Worm (Caenorhabditis elegans): Measurements from ENCODE around the gene K02D10.1.

Gene K02D10.1

DNA sequence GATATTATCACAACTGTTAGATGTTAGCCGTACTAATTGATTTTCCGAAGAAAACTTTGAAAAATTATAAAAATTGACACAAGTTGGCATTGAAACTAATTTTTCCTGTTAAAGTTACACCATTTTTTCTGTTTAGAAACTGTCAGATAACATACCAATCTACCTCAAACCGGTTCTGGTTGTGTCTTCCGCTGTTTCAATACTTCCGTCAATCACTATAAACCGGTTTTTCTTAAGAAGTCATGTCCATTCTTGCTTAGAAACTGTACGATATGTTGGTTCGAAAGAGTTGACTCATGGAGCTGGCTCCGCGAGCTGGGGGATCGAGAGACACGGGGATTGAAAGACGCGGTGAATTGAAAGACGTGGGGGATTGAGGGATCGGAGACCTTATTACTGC, 907 bp downstream of the K02D10.1 start:
- TF ChIP-seq nhr-28 (tag; optimal IDR thresholded peaks at IDR 0.05) (no peak), ham-2 (GFP tag; optimal IDR thresholded peaks at IDR 0.05) (no peak), drap-1 (GFP tag; optimal IDR thresholded peaks at IDR 0.05) (no peak), lin-13 (tag; optimal IDR thresholded peaks at IDR 0.05) (no peak), lin-32 (GFP tag; optimal IDR thresholded peaks at IDR 0.05) (no peak)

DNA sequence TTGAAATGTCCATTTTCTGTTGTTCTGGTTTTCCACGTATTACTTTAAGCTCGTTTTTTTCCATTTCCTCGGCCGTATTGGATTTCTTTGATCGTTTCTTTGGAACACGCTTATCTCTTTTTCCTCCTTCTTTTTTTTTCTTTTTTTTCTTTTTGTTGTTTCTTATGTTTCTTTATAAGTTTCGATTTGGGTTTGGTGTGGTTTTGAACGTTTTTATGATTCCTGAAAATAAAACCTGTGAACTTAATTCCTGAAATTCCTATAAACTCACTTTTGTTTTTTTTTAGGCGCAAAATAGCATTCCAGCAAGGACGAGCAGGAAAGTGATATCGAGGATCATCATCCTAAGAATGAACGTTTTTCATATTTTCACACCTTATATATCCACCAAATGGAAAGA, 1.8 kb downstream of the K02D10.1 start, which contains the start of gene K02D10.2:
Gene K02D10.2, minus strand, starts transcription at position 101 of the 400 bp plus-strand sequence.
- no peak for TF ChIP-seq nhr-76 (tag; optimal IDR thresholded peaks at IDR 0.05)
- no peak for TF ChIP-seq ham-2 (GFP tag; optimal IDR thresholded peaks at IDR 0.05)
- TF ChIP-seq unc-120 (tag; optimal IDR thresholded peaks at IDR 0.05; ENCODE audit: poor library complexity, severe bottlenecking), result no peak
- TF ChIP-seq elt-1 (tag; optimal IDR thresholded peaks at IDR 0.05; ENCODE audit: borderline replicate concordance, insufficient read depth), result no peak
- TF ChIP-seq unc-62 (GFP tag; optimal IDR thresholded peaks at IDR 0.05), result no peak
- no peak for TF ChIP-seq mls-2 (tag; optimal IDR thresholded peaks at IDR 0.05)
- TF ChIP-seq tbx-8 (GFP tag; optimal IDR thresholded peaks at IDR 0.05), result no peak
- no peak for TF ChIP-seq bed-3 (GFP tag; optimal IDR thresholded peaks at IDR 0.05)
- TF ChIP-seq blmp-1 (tag; optimal IDR thresholded peaks at IDR 0.05), result no peak
- no peak for TF ChIP-seq hlh-1 (tag; optimal IDR thresholded peaks at IDR 0.05)
- no peak for TF ChIP-seq cnd-1 (tag; optimal IDR thresholded peaks at IDR 0.05)
- no peak for TF ChIP-seq nhr-2 (tag; optimal IDR thresholded peaks at IDR 0.05)
- TF ChIP-seq unc-39 (tag; optimal IDR thresholded peaks at IDR 0.05), result no peak

DNA sequence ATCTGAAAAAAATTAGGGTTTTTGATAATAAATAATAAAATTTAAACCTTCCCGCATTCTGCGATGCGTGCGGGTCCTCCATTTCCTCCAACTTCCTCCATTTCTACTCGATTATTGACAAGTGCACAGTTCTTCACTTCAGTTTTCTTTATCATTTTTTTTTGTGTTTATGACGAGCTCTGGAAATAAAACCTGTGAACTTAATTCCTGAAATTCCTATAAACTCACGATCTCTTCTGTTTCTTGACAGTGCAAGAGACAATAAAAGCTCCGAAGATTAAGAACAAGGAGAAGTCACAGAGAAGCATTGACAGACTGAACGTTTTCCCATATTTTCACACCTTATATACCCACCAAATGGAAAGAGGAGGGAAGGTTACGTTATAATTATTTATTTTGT, 2.5 kb downstream of the K02D10.1 start, which contains the start of gene K02D10.3:
Gene K02D10.3, minus strand, starts transcription at position 101 of the 400 bp plus-strand sequence.
- no peak for TF ChIP-seq ceh-43 (GFP tag; optimal IDR thresholded peaks at IDR 0.05)
- TF ChIP-seq ham-2 (GFP tag; optimal IDR thresholded peaks at IDR 0.05), result no peak
- no peak for TF ChIP-seq lin-13 (tag; optimal IDR thresholded peaks at IDR 0.05)
- no peak for TF ChIP-seq hlh-1 (tag; optimal IDR thresholded peaks at IDR 0.05)
- no peak for TF ChIP-seq blmp-1 (tag; optimal IDR thresholded peaks at IDR 0.05)
- no peak for TF ChIP-seq mep-1 (tag; optimal IDR thresholded peaks at IDR 0.05)
- no peak for TF ChIP-seq nhr-237 (tag; optimal IDR thresholded peaks at IDR 0.05)
- TF ChIP-seq mab-5 (tag; optimal IDR thresholded peaks at IDR 0.05), result no peak
- TF ChIP-seq nhr-12 (tag; optimal IDR thresholded peaks at IDR 0.05), result no peak
- no peak for TF ChIP-seq M03D4.4 (tag; optimal IDR thresholded peaks at IDR 0.05)
- TF ChIP-seq unc-39 (tag; optimal IDR thresholded peaks at IDR 0.05), result no peak
- no peak for TF ChIP-seq sem-2 (GFP tag; optimal IDR thresholded peaks at IDR 0.05)
- no peak for TF ChIP-seq zip-8 (tag; optimal IDR thresholded peaks at IDR 0.05)
- no peak for TF ChIP-seq elt-3 (tag; optimal IDR thresholded peaks at IDR 0.05)
- no peak for TF ChIP-seq ztf-11 (tag; optimal IDR thresholded peaks at IDR 0.05)

DNA sequence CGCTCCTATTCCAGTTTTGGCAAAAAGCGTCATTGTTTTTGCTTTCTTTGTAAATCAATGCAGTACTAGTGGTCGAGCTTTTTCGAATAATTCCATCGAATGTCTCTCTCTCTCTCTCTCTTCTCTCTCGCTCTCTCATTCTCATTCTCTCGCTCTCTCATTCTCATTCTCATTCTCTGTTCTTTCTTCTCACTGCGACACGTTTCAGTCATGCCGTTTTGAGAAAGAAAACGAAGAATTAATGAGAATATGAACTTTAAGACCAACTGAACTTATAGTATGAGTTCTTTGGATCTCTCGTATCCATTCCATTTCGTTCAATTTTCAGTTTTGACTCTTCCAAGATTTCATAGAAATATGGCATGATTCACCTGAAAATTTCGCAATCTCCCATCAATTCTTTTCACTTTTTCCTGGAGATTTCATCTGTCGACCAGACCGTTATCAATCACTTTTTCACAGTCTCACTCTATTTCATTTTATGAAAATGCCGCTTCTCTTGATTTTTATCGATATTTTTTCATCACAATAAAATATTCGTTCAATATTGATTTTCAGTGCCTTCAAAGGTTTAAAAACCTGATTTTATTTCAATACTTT, 3.2 kb downstream of the K02D10.1 start:
- TF ChIP-seq blmp-1 (tag; optimal IDR thresholded peaks at IDR 0.05) (peak; percentile 21), M03D4.4 (tag; optimal IDR thresholded peaks at IDR 0.05) (no peak)

DNA sequence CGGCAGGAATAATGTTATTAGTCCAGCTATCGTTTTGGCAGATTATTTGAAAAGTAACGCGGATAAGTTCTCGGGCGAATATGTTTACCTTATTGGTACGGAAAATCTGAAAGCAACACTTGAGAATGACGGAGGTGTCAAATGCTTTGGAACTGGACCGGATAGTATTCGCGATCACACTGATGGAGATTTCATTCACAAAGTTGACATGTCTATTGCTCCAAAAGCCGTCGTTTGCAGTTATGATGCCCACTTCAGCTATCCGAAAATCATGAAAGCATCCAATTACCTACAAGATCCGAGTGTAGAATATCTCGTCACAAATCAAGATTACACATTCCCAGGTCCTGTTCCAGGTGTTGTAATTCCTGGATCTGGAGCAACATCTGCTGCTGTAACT, 4.0 kb downstream of the K02D10.1 start:
- TF ChIP-seq drap-1 (GFP tag; optimal IDR thresholded peaks at IDR 0.05), result no peak
- no peak for TF ChIP-seq unc-62 (GFP tag; optimal IDR thresholded peaks at IDR 0.05)
- no peak for TF ChIP-seq elt-3 (tag; optimal IDR thresholded peaks at IDR 0.05)
- TF ChIP-seq nhr-237 (tag; optimal IDR thresholded peaks at IDR 0.05), result no peak
- no peak for TF ChIP-seq hlh-1 (tag; optimal IDR thresholded peaks at IDR 0.05)
- no peak for TF ChIP-seq ceh-43 (GFP tag; optimal IDR thresholded peaks at IDR 0.05)
- no peak for TF ChIP-seq nhr-28 (tag; optimal IDR thresholded peaks at IDR 0.05)

DNA sequence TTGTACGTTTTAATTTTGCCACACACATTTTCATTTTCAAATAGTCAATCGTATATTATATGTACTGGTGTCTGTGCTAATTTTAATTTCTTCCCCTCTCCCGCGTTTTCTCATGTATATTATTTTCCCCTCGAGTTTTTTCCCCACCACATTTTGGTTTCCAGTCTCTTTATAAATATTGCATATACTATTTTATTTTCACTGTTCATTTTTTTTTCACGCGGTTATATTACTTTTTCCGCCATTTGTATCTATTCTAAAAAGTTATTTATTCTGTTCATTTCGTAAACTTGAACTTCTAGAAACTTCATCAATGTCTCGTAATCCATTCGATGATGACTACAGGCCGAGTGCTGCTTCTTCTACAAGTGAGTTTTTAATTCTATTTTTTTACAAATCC, 6.6 kb downstream of the K02D10.1 start, which contains the start of gene snap-29:
Gene snap-29, plus strand, starts transcription at position 301 of the 400 bp plus-strand sequence.
- TF ChIP-seq hlh-1 (tag; optimal IDR thresholded peaks at IDR 0.05) (no peak), ham-2 (GFP tag; optimal IDR thresholded peaks at IDR 0.05) (no peak), nhr-12 (tag; optimal IDR thresholded peaks at IDR 0.05) (no peak), drap-1 (GFP tag; optimal IDR thresholded peaks at IDR 0.05) (no peak), mls-2 (tag; optimal IDR thresholded peaks at IDR 0.05) (no peak), blmp-1 (tag; optimal IDR thresholded peaks at IDR 0.05) (no peak), ceh-43 (GFP tag; optimal IDR thresholded peaks at IDR 0.05) (no peak)

Measured in whole organism, mixed stage, embryonic.